Worm (Caenorhabditis elegans) whole organism, L2 larva: ENCODE results near the gene F45D3.4.

Experiments used
- C34F6.9 ChIP-seq: fragments of 150-350 bp; optimal IDR thresholded peaks from 2 replicates; lab custom pipeline; 2014; ENCODE audit warnings: missing biosample characterization, missing genetic modification characterization
- R02D3.7 ChIP-seq: fragments of 150-350 bp; optimal IDR thresholded peaks from 2 replicates; lab custom pipeline; 2014; ENCODE audit warnings: missing biosample characterization, missing genetic modification characterization
- Y55F3AM.14 ChIP-seq: fragments of 200-800 bp; sonication (Bioruptor generic); optimal IDR thresholded peaks from 2 replicates; lab custom pipeline; 2018; ENCODE audit warnings: mild to moderate bottlenecking, missing genetic modification characterization, missing compliant biosample characterization
- ZK546.5 ChIP-seq: sonication (generic microtip); optimal IDR thresholded peaks from 2 replicates; lab custom pipeline; 2017; ENCODE audit warnings: missing biosample characterization, missing genetic modification characterization
- ceh-16 ChIP-seq: fragments of 150-350 bp; optimal IDR thresholded peaks from 2 replicates; lab custom pipeline; 2014; ENCODE audit warnings: missing biosample characterization, missing genetic modification characterization
- crh-2 ChIP-seq: sonication (generic microtip); optimal IDR thresholded peaks from 2 replicates; lab custom pipeline; 2017; ENCODE audit warnings: missing biosample characterization, missing genetic modification characterization
- dmd-4 ChIP-seq: sonication (generic microtip); optimal IDR thresholded peaks from 2 replicates; lab custom pipeline; 2017; ENCODE audit warnings: missing biosample characterization, missing genetic modification characterization
- gmeb-1 ChIP-seq: fragments of 150-350 bp; optimal IDR thresholded peaks from 2 replicates; lab custom pipeline; 2014; ENCODE audit warnings: missing biosample characterization, missing genetic modification characterization
- mbf-1 ChIP-seq: sonication (generic microtip); optimal IDR thresholded peaks from 2 replicates; lab custom pipeline; 2017; ENCODE audit warnings: missing biosample characterization, missing genetic modification characterization
- mdl-1 ChIP-seq, 2 experiments: fragments of 150-350 bp in 1 of 2; sonication (generic microtip) in 1 of 2; optimal IDR thresholded peaks; 2 replicates each; lab custom pipeline; 2017; ENCODE audit warnings: missing biosample characterization in 2 of 2, missing genetic modification characterization in 2 of 2
- nhr-21 ChIP-seq: fragments of 150-350 bp; optimal IDR thresholded peaks from 2 replicates; lab custom pipeline; 2014; ENCODE audit warnings: missing biosample characterization, missing genetic modification characterization
- nhr-6 ChIP-seq: fragments of 150-350 bp; optimal IDR thresholded peaks from 2 replicates; lab custom pipeline; 2014; ENCODE audit warnings: missing biosample characterization, missing genetic modification characterization
- nhr-77 ChIP-seq: fragments of 150-350 bp; optimal IDR thresholded peaks from 2 replicates; lab custom pipeline; 2014; ENCODE audit warnings: missing biosample characterization, missing genetic modification characterization
- skn-1 ChIP-seq: sonication (generic microtip); optimal IDR thresholded peaks from 2 replicates; lab custom pipeline; 2017; ENCODE audit warnings: missing biosample characterization, missing genetic modification characterization
- zag-1 ChIP-seq: fragments of 150-350 bp; optimal IDR thresholded peaks from 2 replicates; lab custom pipeline; 2014; ENCODE audit warnings: missing biosample characterization, missing genetic modification characterization

Gene F45D3.4

ce11 chrV:12503494-12503893, 49.5 kb downstream of the F45D3.4 start, which contains the start of gene T28H10.1:
TSS of gene T28H10.1 (plus strand) at chrV:12503794.
- TF ChIP-seq ZK546.5 (no peak), Y55F3AM.14 (GFP tag; lab: Kevin White, UChicago) (no peak), skn-1 (tag; lab: Kevin White, UChicago) (no peak), R02D3.7 (tag; lab: Kevin White, UChicago) (no peak), crh-2 (no peak), nhr-6 (tag; lab: Kevin White, UChicago) (no peak), zag-1 (tag; lab: Kevin White, UChicago) (no peak), nhr-21 (tag; lab: Kevin White, UChicago) (no peak), C34F6.9 (no peak), mbf-1 (no peak), gmeb-1 (tag; lab: Kevin White, UChicago) (no peak), mdl-1 (tag; optimal IDR thresholded peaks at IDR 0.05; lab: Kevin White, UChicago) (no peak), nhr-77 (tag; lab: Kevin White, UChicago) (no peak), ceh-16 (tag; lab: Kevin White, UChicago) (no peak), dmd-4 (tag; lab: Kevin White, UChicago) (no peak)
